Worm (Caenorhabditis elegans) whole organism, mixed stage, embryonic: ENCODE results near the gene W02H5.19.

Experiments
- lin-32 ChIP-seq: fragments of 200-800 bp; sonication (Bioruptor generic); optimal IDR thresholded peaks from 2 replicates; lab custom pipeline; 2018; ENCODE audit warnings: mild to moderate bottlenecking, missing genetic modification characterization, missing compliant biosample characterization
- nhr-12 ChIP-seq: fragments of 150-350 bp; optimal IDR thresholded peaks from 2 replicates; lab custom pipeline; 2014; ENCODE audit warnings: missing biosample characterization, missing genetic modification characterization
- nhr-2 ChIP-seq: fragments of 150-350 bp; optimal IDR thresholded peaks from 2 replicates; lab custom pipeline; 2014; ENCODE audit warnings: missing biosample characterization, missing genetic modification characterization
- ztf-11 ChIP-seq: fragments of 150-350 bp; optimal IDR thresholded peaks from 2 replicates; lab custom pipeline; 2014; ENCODE audit warnings: missing biosample characterization, missing genetic modification characterization

- no peak for TF ChIP-seq nhr-2 (tag; lab: Kevin White, UChicago)
- no peak for TF ChIP-seq lin-32 (GFP tag; lab: Kevin White, UChicago)
- TF ChIP-seq nhr-12 (tag; lab: Kevin White, UChicago) = no peak
- TF ChIP-seq ztf-11 = no peak
Measured at ce11 chrV:2614986-2615687, 23.6 kb upstream of the W02H5.19 start, which contains the start of gene F53E10.1.
